Worm (Caenorhabditis elegans): Measurements from ENCODE around the gene cit-1.1.

DNA sequence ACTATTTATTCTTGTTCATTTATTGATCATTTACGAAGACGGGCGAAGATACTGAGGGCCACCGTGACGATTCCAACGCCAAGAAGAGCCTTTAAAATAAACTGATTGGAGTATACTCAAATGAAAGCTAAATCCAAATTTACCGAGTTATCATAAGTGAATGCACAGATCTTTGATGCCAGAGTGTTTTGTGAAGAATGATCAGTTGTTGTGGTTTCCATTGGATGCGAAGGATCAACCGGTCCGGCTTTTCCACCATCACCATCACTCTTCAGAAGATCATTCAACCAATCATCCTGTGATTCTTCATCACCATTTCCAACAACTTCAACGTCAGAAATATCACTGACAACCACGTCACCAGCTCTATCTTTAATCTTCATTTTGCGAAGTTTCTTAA, 32.4 kb downstream of the cit-1.1 start:
- TF ChIP-seq snpc-4 (tag; optimal IDR thresholded peaks at IDR 0.05) (no peak), lsy-2 (tag; optimal IDR thresholded peaks at IDR 0.05) (no peak), pha-4 (tag; optimal IDR thresholded peaks at IDR 0.05) (no peak), unc-62 (GFP tag; optimal IDR thresholded peaks at IDR 0.05) (no peak), nhr-237 (tag; optimal IDR thresholded peaks at IDR 0.05) (no peak), mep-1 (tag; optimal IDR thresholded peaks at IDR 0.05) (no peak), blmp-1 (tag; optimal IDR thresholded peaks at IDR 0.05) (no peak), bed-3 (GFP tag; optimal IDR thresholded peaks at IDR 0.05) (no peak), nhr-12 (tag; optimal IDR thresholded peaks at IDR 0.05) (no peak)

Data from whole organism, mixed stage, embryonic.